Fruit fly (Drosophila melanogaster): ENCODE data around the gene ro.

ro gene

dm6 chr3R:26886283-26886689, 5.3 kb upstream of the ro start (continued):
- TF ChIP-seq CG18011 (GFP tag; optimal IDR thresholded peaks at IDR 0.05) (no peak), Atf3 (GFP tag; optimal IDR thresholded peaks at IDR 0.05) (no peak), Elba2 (GFP tag; optimal IDR thresholded peaks at IDR 0.05) (no peak), CG10209 (GFP tag; optimal IDR thresholded peaks at IDR 0.05) (peak; percentile 80), crp (GFP tag; optimal IDR thresholded peaks at IDR 0.05) (peak in 1 of 2 experiments; percentile 28), CG10462 (GFP tag; optimal IDR thresholded peaks at IDR 0.05) (peak; percentile 34), fd3F (GFP tag; optimal IDR thresholded peaks at IDR 0.05) (peak; percentile 29), Mes4 (GFP tag; optimal IDR thresholded peaks at IDR 0.05) (no peak), NfI (GFP tag; optimal IDR thresholded peaks at IDR 0.05) (peak; percentile 41), CG3163 (GFP tag; optimal IDR thresholded peaks at IDR 0.05) (no peak), CG13287 (GFP tag; IDR thresholded peaks at IDR 0.05; ENCODE audit: partially characterized antibody) (no peak), nerfin-1 (tag; optimal IDR thresholded peaks at IDR 0.05) (peak; percentile 62), CG16863 (GFP tag; optimal IDR thresholded peaks at IDR 0.05) (no peak), slou (GFP tag; optimal IDR thresholded peaks at IDR 0.05) (no peak), CG2678 (tag; optimal IDR thresholded peaks at IDR 0.05) (peak; percentile 82), CG6765 (GFP tag; optimal IDR thresholded peaks at IDR 0.05) (no peak), Six4 (GFP tag; optimal IDR thresholded peaks at IDR 0.05) (peak; percentile 41), jing (GFP tag; optimal IDR thresholded peaks at IDR 0.05) (no peak), Doc2 (GFP tag; IDR thresholded peaks at IDR 0.05) (no peak), CG6683 (GFP tag; optimal IDR thresholded peaks at IDR 0.05) (peak; percentile 32), CG10979 (tag; optimal IDR thresholded peaks at IDR 0.05) (peak; percentile 88), CG12155 (GFP tag; optimal IDR thresholded peaks at IDR 0.05) (peak; percentile 26), Hsf (GFP tag; optimal IDR thresholded peaks at IDR 0.05) (peak; percentile 23), luna (GFP tag; optimal IDR thresholded peaks at IDR 0.05) (no peak), so (GFP tag; IDR thresholded peaks at IDR 0.05) (no peak), Hey (tag; optimal IDR thresholded peaks at IDR 0.05) (no peak), CG17385 (GFP tag; optimal IDR thresholded peaks at IDR 0.05) (peak; percentile 49), Fer1 (GFP tag; optimal IDR thresholded peaks at IDR 0.05) (peak; percentile 66), CG14667 (GFP tag; IDR thresholded peaks at IDR 0.05) (peak; percentile 55), Antp (GFP tag; optimal IDR thresholded peaks at IDR 0.05) (no peak), az2 (GFP tag; optimal IDR thresholded peaks at IDR 0.05) (peak; percentile 65), Eip74EF (GFP tag; optimal IDR thresholded peaks at IDR 0.05) (peak in 1 of 2 experiments; percentile 63), CG2875 (GFP tag; optimal IDR thresholded peaks at IDR 0.05) (peak; percentile 31), CG31224 (GFP tag; IDR thresholded peaks at IDR 0.05) (0 out of 2 replicates have a peak, but pooled peaks have one; percentile 15), Aef1 (GFP tag; IDR thresholded peaks at IDR 0.05) (peak; percentile 39; the same call in 2 of the 3 replicates), run (tag; optimal IDR thresholded peaks at IDR 0.05) (peak; percentile 29), dmrt11E (tag; optimal IDR thresholded peaks at IDR 0.05) (peak; percentile 88), H15 (GFP tag; IDR thresholded peaks at IDR 0.05) (0 out of 3 replicates have a peak, but pooled peaks have one; percentile 43), tgo (GFP tag; IDR thresholded peaks at IDR 0.05) (peak; percentile 53), Ets97D (GFP tag; optimal IDR thresholded peaks at IDR 0.05) (peak; percentile 27), CG8359 (GFP tag; optimal IDR thresholded peaks at IDR 0.05; ENCODE audit: borderline replicate concordance) (peak; percentile 72), HLH54F (GFP tag; optimal IDR thresholded peaks at IDR 0.05) (no peak), Lhr (GFP tag; optimal IDR thresholded peaks at IDR 0.05) (peak; percentile 32), Dfd (GFP tag; optimal IDR thresholded peaks at IDR 0.05) (no peak), CG10565 (GFP tag; optimal IDR thresholded peaks at IDR 0.05) (no peak), CG13424 (tag; optimal IDR thresholded peaks at IDR 0.05) (peak; percentile 74), CG5245 (GFP tag; optimal IDR thresholded peaks at IDR 0.05) (no peak), CG13894 (tag; optimal IDR thresholded peaks at IDR 0.05) (no peak), Nf-YA (GFP tag; IDR thresholded peaks at IDR 0.05) (no peak), HHEX (GFP tag; optimal IDR thresholded peaks at IDR 0.05) (peak; percentile 67)

Measured in whole organism, embryonic.